Fruit fly (Drosophila melanogaster) S2 (cell line): ENCODE data around the gene Naa40.

Experiments used
- CG8478 ChIP-seq: fragments of >200 bp; optimal IDR thresholded peaks from 2 replicates; lab custom pipeline; 2018
- CTCF ChIP-seq, 2 experiments: fragments of >200 bp; optimal IDR thresholded peaks; 2 replicates each; lab custom pipeline; 2018

The Naa40 gene

dm6 chr3R:29723048-29723656 is 1.6 kb downstream of the Naa40 start, which contains the start of gene Pcd:
Gene Pcd (plus strand): TSS chr3R:29723163.
- no peak for TF ChIP-seq CTCF (optimal IDR thresholded peaks at IDR 0.05; lab: Kevin White, UChicago)
- no peak for TF ChIP-seq CG8478 (lab: Kevin White, UChicago)

dm6 chr3R:29722238-29722637 is 2.5 kb downstream of the Naa40 start, which contains the start of gene CG34296:
Gene CG34296 (plus strand): TSS chr3R:29722538.
- TF ChIP-seq CTCF (optimal IDR thresholded peaks at IDR 0.05; lab: Kevin White, UChicago) (no peak), CG8478 (lab: Kevin White, UChicago) (no peak)

- no peak for TF ChIP-seq CG8478 (lab: Kevin White, UChicago)
- TF ChIP-seq CTCF (optimal IDR thresholded peaks at IDR 0.05; lab: Kevin White, UChicago) = no peak
Observed at dm6 chr3R:29718363-29718762, 6.4 kb downstream of the Naa40 start, which contains the start of gene CG15506. Gene CG15506 (plus strand): TSS chr3R:29718663.

- no peak for TF ChIP-seq CG8478 (lab: Kevin White, UChicago)
Observed at dm6 chr3R:29717519-29717918, 7.2 kb downstream of the Naa40 start.

- no peak for TF ChIP-seq CG8478 (lab: Kevin White, UChicago)
- TF ChIP-seq CTCF (optimal IDR thresholded peaks at IDR 0.05; lab: Kevin White, UChicago) = peak; percentile 96 to 98
Observed at dm6 chr3R:29716782-29717317, 7.9 kb downstream of the Naa40 start, which contains the start of gene Obp99b. Gene Obp99b (minus strand): TSS chr3R:29716896.

- TF ChIP-seq CTCF (optimal IDR thresholded peaks at IDR 0.05; lab: Kevin White, UChicago) = peak; percentile 84 to 88
- no peak for TF ChIP-seq CG8478 (lab: Kevin White, UChicago)
Observed at dm6 chr3R:29716043-29716781, 8.5 kb downstream of the Naa40 start.

dm6 chr3R:29715277-29715676 is 9.5 kb downstream of the Naa40 start, which contains the start of gene Dup99B:
Gene Dup99B (minus strand): TSS chr3R:29715377.
- TF ChIP-seq CG8478 (lab: Kevin White, UChicago) = no peak
- no peak for TF ChIP-seq CTCF (optimal IDR thresholded peaks at IDR 0.05; lab: Kevin White, UChicago)

- no peak for TF ChIP-seq CG8478 (lab: Kevin White, UChicago)
- TF ChIP-seq CTCF (optimal IDR thresholded peaks at IDR 0.05; lab: Kevin White, UChicago) = peak in 1 of 2 experiments; percentile 22
Observed at dm6 chr3R:29714314-29714713, 10.4 kb downstream of the Naa40 start, which contains the start of gene Obp99d. Gene Obp99d (plus strand): TSS chr3R:29714505.

- no peak for TF ChIP-seq CTCF (optimal IDR thresholded peaks at IDR 0.05; lab: Kevin White, UChicago)
- TF ChIP-seq CG8478 (lab: Kevin White, UChicago) = no peak
Observed at dm6 chr3R:29711434-29711833, 13.3 kb downstream of the Naa40 start.

dm6 chr3R:29708322-29708721 is 16.4 kb downstream of the Naa40 start:
- TF ChIP-seq CG8478 (lab: Kevin White, UChicago) (no peak), CTCF (optimal IDR thresholded peaks at IDR 0.05; lab: Kevin White, UChicago) (no peak)

dm6 chr3R:29707258-29707657 is 17.5 kb downstream of the Naa40 start:
- TF ChIP-seq CG8478 (lab: Kevin White, UChicago) (no peak), CTCF (optimal IDR thresholded peaks at IDR 0.05; lab: Kevin White, UChicago) (no peak)

dm6 chr3R:29705789-29706303 is 18.9 kb downstream of the Naa40 start:
- TF ChIP-seq CG8478 (lab: Kevin White, UChicago) (no peak), CTCF (optimal IDR thresholded peaks at IDR 0.05; lab: Kevin White, UChicago) (no peak)

dm6 chr3R:29704557-29704956 is 20.2 kb downstream of the Naa40 start:
- no peak for TF ChIP-seq CTCF (optimal IDR thresholded peaks at IDR 0.05; lab: Kevin White, UChicago)
- no peak for TF ChIP-seq CG8478 (lab: Kevin White, UChicago)

dm6 chr3R:29701739-29702138 is 23.0 kb downstream of the Naa40 start:
- TF ChIP-seq CG8478 (lab: Kevin White, UChicago) (no peak), CTCF (optimal IDR thresholded peaks at IDR 0.05; lab: Kevin White, UChicago) (no peak)

- TF ChIP-seq CTCF (optimal IDR thresholded peaks at IDR 0.05; lab: Kevin White, UChicago) (no peak), CG8478 (lab: Kevin White, UChicago) (no peak)
Observed at dm6 chr3R:29699220-29699619, 25.5 kb downstream of the Naa40 start.
